Fruit fly (Drosophila melanogaster) Kc167 (cell line): ENCODE results near the gene CG11369.

Experiments used
- Myc ChIP-seq: fragments of >200 bp; optimal IDR thresholded peaks from 2 replicates; lab custom pipeline; 2017; ENCODE audit warnings: missing external identifiers
- h ChIP-seq: fragments of >200 bp; optimal IDR thresholded peaks from 3 replicates; lab custom pipeline; 2018; ENCODE audit warnings: missing external identifiers

- TF ChIP-seq h (lab: Kevin White, UChicago) = no peak
- TF ChIP-seq Myc (lab: Kevin White, UChicago) = no peak
Observed at dm6 chrX:7573990-7574389, at the start of gene CG11369.
